Worm (Caenorhabditis elegans) whole organism, L1 larva: ENCODE results near the gene F52G2.3.

Experiments
- C04F5.9 ChIP-seq: sonication (generic microtip); optimal IDR thresholded peaks from 2 replicates; lab custom pipeline; 2016; ENCODE audit warnings: missing genetic modification characterization, missing compliant biosample characterization
- aha-1 ChIP-seq: fragments of 150-350 bp; optimal IDR thresholded peaks from 2 replicates; lab custom pipeline; 2014; ENCODE audit warnings: missing biosample characterization, missing genetic modification characterization
- alr-1 ChIP-seq: fragments of 200-800 bp; sonication (Bioruptor generic); optimal IDR thresholded peaks from 2 replicates; lab custom pipeline; 2018; ENCODE audit warnings: borderline replicate concordance, mild to moderate bottlenecking, missing genetic modification characterization, missing compliant biosample characterization
- aly-2 ChIP-seq: fragments of 150-350 bp; optimal IDR thresholded peaks from 2 replicates; lab custom pipeline; 2014; ENCODE audit warnings: missing biosample characterization, missing genetic modification characterization
- blmp-1 ChIP-seq: fragments of 150-350 bp; optimal IDR thresholded peaks from 2 replicates; lab custom pipeline; 2014; ENCODE audit warnings: missing biosample characterization, missing genetic modification characterization
- ceh-8 ChIP-seq: fragments of 200-800 bp; sonication (Bioruptor generic); optimal IDR thresholded peaks from 2 replicates; lab custom pipeline; 2018; ENCODE audit warnings: mild to moderate bottlenecking, missing genetic modification characterization, moderate library complexity, missing compliant biosample characterization
- ceh-82 ChIP-seq, 3 experiments: fragments of 150-350 bp in 1 of 3; sonication (generic microtip) in 2 of 3; optimal IDR thresholded peaks; 2 replicates each; lab custom pipeline; 2014 to 2017; ENCODE audit warnings: missing biosample characterization in 3 of 3, missing genetic modification characterization in 3 of 3
- ces-1 ChIP-seq: fragments of 150-350 bp; optimal IDR thresholded peaks from 2 replicates; lab custom pipeline; 2014; ENCODE audit warnings: missing biosample characterization, missing genetic modification reagents, missing genetic modification characterization
- dpl-1 ChIP-seq, 3 experiments: fragments of 150-350 bp in 2 of 3; sonication (generic microtip) in 1 of 3; optimal IDR thresholded peaks; 2 replicates each; lab custom pipeline; 2014 to 2017; ENCODE audit warnings: missing biosample characterization in 3 of 3, missing genetic modification characterization in 3 of 3, missing genetic modification reagents in 3 of 3
- efl-3 ChIP-seq: fragments of 200-800 bp; sonication (Bioruptor generic); optimal IDR thresholded peaks from 2 replicates; lab custom pipeline; 2018; ENCODE audit warnings: mild to moderate bottlenecking, missing genetic modification characterization, missing compliant biosample characterization
- egl-13 ChIP-seq: sonication (generic microtip); optimal IDR thresholded peaks from 2 replicates; lab custom pipeline; 2016; ENCODE audit warnings: missing genotype, missing genetic modification reagents, missing genetic modification characterization, missing compliant biosample characterization
- egl-27 ChIP-seq, 2 experiments: fragments of 150-350 bp in 1 of 2; sonication (generic microtip); optimal IDR thresholded peaks; 3 replicates each; lab custom pipeline; 2017 to 2018; ENCODE audit warnings: missing biosample characterization in 2 of 2, missing genetic modification characterization in 2 of 2, missing genetic modification reagents in 2 of 2
- elt-2 ChIP-seq: sonication (generic microtip); optimal IDR thresholded peaks from 2 replicates; lab custom pipeline; 2016; ENCODE audit warnings: missing genetic modification characterization, mild to moderate bottlenecking, inconsistent platforms, missing compliant biosample characterization, missing genetic modification reagents
- elt-3 ChIP-seq, 6 experiments: fragments of 150-350 bp in 1 of 6; sonication (generic microtip); optimal IDR thresholded peaks; 2 replicates each; lab custom pipeline; 2017 to 2018; ENCODE audit warnings: missing biosample characterization in 6 of 6, missing genetic modification characterization in 6 of 6, inconsistent platforms in 1 of 6
- ets-5 ChIP-seq: fragments of 200-800 bp; sonication (Bioruptor generic); IDR thresholded peaks from 2 replicates; pipeline ENCODE4 v1.3.6; 2022; ENCODE audit warnings: missing genetic modification characterization, missing compliant biosample characterization
- fkh-10 ChIP-seq: sonication (generic microtip); optimal IDR thresholded peaks from 2 replicates; lab custom pipeline; 2017; ENCODE audit warnings: missing biosample characterization, missing genetic modification reagents, missing genetic modification characterization
- fos-1 ChIP-seq: fragments of 150-350 bp; optimal IDR thresholded peaks from 2 replicates; lab custom pipeline; 2014; ENCODE audit warnings: missing biosample characterization, missing genetic modification characterization
- hlh-17 ChIP-seq: fragments of 200-800 bp; sonication (Bioruptor generic); optimal IDR thresholded peaks from 2 replicates; lab custom pipeline; 2018; ENCODE audit warnings: missing genetic modification characterization, mild to moderate bottlenecking, missing compliant biosample characterization, moderate library complexity, borderline replicate concordance
- irx-1 ChIP-seq: sonication (generic microtip); optimal IDR thresholded peaks from 2 replicates; lab custom pipeline; 2016; ENCODE audit warnings: missing genetic modification characterization, missing compliant biosample characterization
- lin-13 ChIP-seq: fragments of 150-350 bp; optimal IDR thresholded peaks from 2 replicates; lab custom pipeline; 2014; ENCODE audit warnings: missing biosample characterization, missing genetic modification reagents, missing genetic modification characterization
- lin-15B ChIP-seq: fragments of 150-350 bp; sonication (generic microtip); optimal IDR thresholded peaks from 3 replicates; lab custom pipeline; 2014; ENCODE audit warnings: missing biosample characterization, missing genetic modification characterization
- lsy-2 ChIP-seq, 2 experiments: fragments of 150-350 bp; optimal IDR thresholded peaks; 2 replicates each; lab custom pipeline; 2014; ENCODE audit warnings: missing biosample characterization in 2 of 2, missing genetic modification characterization in 2 of 2
- mef-2 ChIP-seq: fragments of 150-350 bp; optimal IDR thresholded peaks from 2 replicates; lab custom pipeline; 2014; ENCODE audit warnings: missing biosample characterization, missing genetic modification characterization
- nhr-12 ChIP-seq: sonication (generic microtip); optimal IDR thresholded peaks from 2 replicates; lab custom pipeline; 2017; ENCODE audit warnings: missing biosample characterization, missing genetic modification characterization
- nhr-19 ChIP-seq: fragments of 200-800 bp; sonication (Bioruptor generic); conservative IDR thresholded peaks from 2 replicates; pipeline ENCODE4 v1.3.6; 2022; ENCODE audit warnings: missing genetic modification characterization, missing compliant biosample characterization
- nhr-237 ChIP-seq: fragments of 150-350 bp; optimal IDR thresholded peaks from 2 replicates; lab custom pipeline; 2014; ENCODE audit warnings: missing biosample characterization, missing genetic modification characterization
- nhr-84 ChIP-seq: sonication (generic microtip); optimal IDR thresholded peaks from 2 replicates; lab custom pipeline; 2017; ENCODE audit warnings: missing biosample characterization, missing genetic modification characterization
- pax-3 ChIP-seq: fragments of 200-800 bp; sonication (Bioruptor generic); optimal IDR thresholded peaks from 2 replicates; lab custom pipeline; 2018; ENCODE audit warnings: mild to moderate bottlenecking, missing genetic modification characterization, moderate library complexity, missing compliant biosample characterization
- skn-1 ChIP-seq: fragments of 150-350 bp; optimal IDR thresholded peaks from 2 replicates; lab custom pipeline; 2014; ENCODE audit warnings: missing biosample characterization, missing genetic modification characterization
- sox-4 ChIP-seq: sonication (generic microtip); optimal IDR thresholded peaks from 2 replicates; lab custom pipeline; 2016; ENCODE audit warnings: missing genetic modification characterization, missing compliant biosample characterization
- zag-1 ChIP-seq: fragments of 150-350 bp; optimal IDR thresholded peaks from 2 replicates; lab custom pipeline; 2014; ENCODE audit warnings: missing biosample characterization, missing genetic modification characterization
- zip-4 ChIP-seq: fragments of 200-800 bp; sonication (Bioruptor generic); optimal IDR thresholded peaks from 2 replicates; lab custom pipeline; 2018; ENCODE audit warnings: mild to moderate bottlenecking, missing genetic modification characterization, moderate library complexity, missing compliant biosample characterization

Gene F52G2.3

DNA sequence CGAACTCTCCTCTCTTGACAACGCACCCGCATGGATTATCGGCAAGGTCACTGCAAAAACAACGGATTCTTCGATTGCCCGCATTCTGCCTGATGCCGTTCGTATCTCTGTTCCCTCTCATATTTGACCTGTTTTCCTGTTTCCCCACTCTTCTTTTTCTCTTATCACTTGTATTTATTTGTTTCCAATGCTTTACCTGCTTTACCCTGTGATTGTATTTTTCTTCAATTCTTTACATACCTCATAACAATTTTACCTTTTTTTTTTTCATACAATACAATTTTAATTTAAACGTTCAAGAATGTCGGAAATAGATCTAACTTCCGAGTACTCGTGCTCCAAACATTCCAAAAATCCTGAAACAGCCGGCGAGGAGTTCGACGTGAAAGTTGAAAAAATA is 39.1 kb downstream of the F52G2.3 start, which contains the start of gene afmd-2:
Gene afmd-2, plus strand, starts transcription at position 301 of the 400 bp plus-strand sequence.
- TF ChIP-seq zip-4 (GFP tag; lab: Kevin White, UChicago): no peak
- TF ChIP-seq mef-2 (tag; lab: Kevin White, UChicago): no peak
- no peak for TF ChIP-seq blmp-1
- TF ChIP-seq elt-2 (tag; lab: Kevin White, UChicago): no peak
- TF ChIP-seq nhr-19 (GFP tag; lab: Robert Waterston, UW): no peak
- no peak for TF ChIP-seq nhr-12 (tag; lab: Kevin White, UChicago)
- no peak for TF ChIP-seq nhr-84 (tag; lab: Kevin White, UChicago)
- TF ChIP-seq efl-3: no peak

ce11 chrIV:13505662-13506061 is 42.4 kb downstream of the F52G2.3 start, which contains the start of gene nlp-17:
Gene nlp-17, minus strand, starts transcription at chrIV:13505762.
- TF ChIP-seq C04F5.9 (no peak), nhr-237 (tag; lab: Kevin White, UChicago) (no peak), hlh-17 (GFP tag; lab: Kevin White, UChicago) (no peak), ces-1 (GFP tag; lab: Kevin White, UChicago) (no peak), alr-1 (no peak), zag-1 (tag; lab: Kevin White, UChicago) (no peak)

ce11 chrIV:13505144-13505543 is 42.9 kb downstream of the F52G2.3 start, which contains the start of gene seld-1:
Gene seld-1, plus strand, starts transcription at chrIV:13505444.
- TF ChIP-seq sox-4 (tag; lab: Kevin White, UChicago): no peak
- TF ChIP-seq lin-13 (GFP tag; lab: Kevin White, UChicago): no peak
- no peak for TF ChIP-seq fos-1
- no peak for TF ChIP-seq egl-13 (tag; lab: Kevin White, UChicago)
- no peak for TF ChIP-seq irx-1 (tag; lab: Kevin White, UChicago)
- no peak for TF ChIP-seq skn-1 (tag; lab: Kevin White, UChicago)
- TF ChIP-seq elt-3 (tag; optimal IDR thresholded peaks at IDR 0.05; lab: Kevin White, UChicago): no peak
- no peak for TF ChIP-seq ets-5
- TF ChIP-seq egl-27 (tag; optimal IDR thresholded peaks at IDR 0.05; lab: Kevin White, UChicago): no peak
- no peak for TF ChIP-seq aly-2
- no peak for TF ChIP-seq lin-15B
- no peak for TF ChIP-seq aha-1 (tag; lab: Kevin White, UChicago)
- no peak for TF ChIP-seq ceh-8 (GFP tag; lab: Kevin White, UChicago)
- no peak for TF ChIP-seq ceh-82 (tag; optimal IDR thresholded peaks at IDR 0.05; lab: Kevin White, UChicago)
- TF ChIP-seq fkh-10 (GFP tag; lab: Kevin White, UChicago): no peak
- no peak for TF ChIP-seq nhr-84 (tag; lab: Kevin White, UChicago)

DNA sequence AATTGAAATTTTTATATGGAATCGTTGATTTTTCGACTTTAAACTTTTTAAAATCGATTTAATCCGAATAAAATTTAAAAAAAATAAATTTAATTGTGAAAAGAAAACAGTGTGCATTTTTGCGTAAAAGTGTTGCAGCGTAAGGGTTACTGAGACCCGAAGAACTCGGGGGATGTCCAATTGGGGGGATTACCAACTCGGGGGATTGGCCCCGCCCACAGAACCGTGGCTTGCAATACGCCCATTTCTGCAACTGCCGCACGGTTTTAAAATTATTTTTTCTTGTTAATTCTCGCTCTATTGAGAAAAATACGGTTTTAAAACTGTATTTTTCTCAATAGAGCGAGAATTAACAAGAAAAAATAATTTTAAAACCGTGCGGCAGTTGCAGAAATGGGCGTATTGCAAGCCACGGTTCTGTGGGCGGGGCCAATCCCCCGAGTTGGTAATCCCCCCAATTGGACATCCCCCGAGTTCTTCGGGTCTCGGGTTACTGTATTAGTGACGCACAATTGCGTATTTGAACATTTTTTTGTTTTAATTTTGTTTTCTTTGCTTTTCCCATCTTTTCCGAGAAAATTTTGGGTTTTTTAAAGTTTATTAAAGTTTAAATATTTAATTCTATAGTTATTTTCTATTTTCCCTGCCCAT is 44.5 kb downstream of the F52G2.3 start:
- TF ChIP-seq lsy-2 (tag; optimal IDR thresholded peaks at IDR 0.05; lab: Kevin White, UChicago): peak in 1 of 2 experiments; percentile 13

DNA sequence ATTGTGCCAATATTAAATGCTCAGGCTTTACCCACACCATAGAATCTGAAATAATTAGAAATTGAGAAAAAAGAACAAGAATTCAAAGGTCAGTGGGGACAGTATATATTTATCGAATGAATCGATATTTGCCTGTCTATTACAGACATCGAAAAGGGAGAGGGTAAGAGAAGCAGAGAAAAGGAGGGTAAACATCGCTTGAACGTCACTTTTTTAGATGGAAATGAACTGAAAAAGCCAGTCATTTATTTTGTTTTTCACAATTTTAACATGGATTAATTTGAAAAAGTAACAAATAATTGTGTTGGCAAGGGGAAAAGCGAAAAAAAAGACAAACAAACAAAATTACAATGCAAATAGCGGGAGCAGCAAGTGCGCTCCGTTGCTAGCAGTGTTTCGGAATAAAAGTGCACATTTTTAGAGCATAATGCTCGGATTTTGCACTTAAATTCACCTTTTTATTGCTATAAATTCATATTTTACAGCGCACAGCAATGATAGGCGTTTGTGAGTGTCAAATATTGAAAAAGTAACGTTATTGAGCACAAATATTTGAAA is 45.1 kb downstream of the F52G2.3 start, which contains the start of gene tbc-9:
Gene tbc-9, minus strand, starts transcription at position 51 of the 558 bp plus-strand sequence.
- TF ChIP-seq pax-3 (tag; lab: Kevin White, UChicago): no peak
- peak in 1 of 3 experiments; percentile 5 for TF ChIP-seq dpl-1 (GFP tag; optimal IDR thresholded peaks at IDR 0.05; lab: Kevin White, UChicago)
- TF ChIP-seq, all 84 proteins: peak for 1
